Worm (Caenorhabditis elegans): Measurements from ENCODE around the gene F13B9.2.

DNA sequence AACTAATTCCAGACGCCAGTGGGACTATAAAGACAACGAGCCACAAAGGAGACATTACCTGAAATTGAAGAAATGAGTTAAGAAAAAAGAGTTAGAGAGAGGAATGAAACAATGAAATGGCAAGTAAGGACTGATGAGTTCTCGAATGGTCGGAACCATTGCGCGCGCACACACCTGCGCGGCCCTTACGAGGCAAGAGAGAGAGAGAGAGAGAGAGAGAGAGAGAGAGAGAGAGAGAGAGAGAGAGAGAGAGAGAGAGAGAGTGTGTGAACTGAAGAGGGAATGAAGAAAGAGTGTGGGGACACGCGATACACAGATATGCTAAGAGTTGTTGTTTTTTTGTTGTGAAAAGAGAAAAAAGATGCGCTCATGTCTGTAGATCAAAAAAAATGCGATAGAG lies 40.9 kb downstream of the F13B9.2 start, which contains the start of gene R09F10.8:
- TF ChIP-seq egl-27 (tag; optimal IDR thresholded peaks at IDR 0.05) = no peak
- TF ChIP-seq ztf-11 (tag; optimal IDR thresholded peaks at IDR 0.05) = no peak
- TF ChIP-seq mdl-1 (tag; optimal IDR thresholded peaks at IDR 0.05) = no peak
- TF ChIP-seq nhr-237 (tag; optimal IDR thresholded peaks at IDR 0.05) = no peak
